Worm (Caenorhabditis elegans) whole organism, L1 larva: ENCODE data around the gene D1025.1.

Source experiments
- elt-3 ChIP-seq, 6 experiments: fragments of 150-350 bp in 1 of 6; sonication (generic microtip); optimal IDR thresholded peaks; 2 replicates each; lab custom pipeline; 2017 to 2018; ENCODE audit warnings: missing biosample characterization in 6 of 6, missing genetic modification characterization in 6 of 6, inconsistent platforms in 1 of 6
- nhr-77 ChIP-seq: fragments of 150-350 bp; optimal IDR thresholded peaks from 2 replicates; lab custom pipeline; 2014; ENCODE audit warnings: missing biosample characterization, missing genetic modification characterization

DNA sequence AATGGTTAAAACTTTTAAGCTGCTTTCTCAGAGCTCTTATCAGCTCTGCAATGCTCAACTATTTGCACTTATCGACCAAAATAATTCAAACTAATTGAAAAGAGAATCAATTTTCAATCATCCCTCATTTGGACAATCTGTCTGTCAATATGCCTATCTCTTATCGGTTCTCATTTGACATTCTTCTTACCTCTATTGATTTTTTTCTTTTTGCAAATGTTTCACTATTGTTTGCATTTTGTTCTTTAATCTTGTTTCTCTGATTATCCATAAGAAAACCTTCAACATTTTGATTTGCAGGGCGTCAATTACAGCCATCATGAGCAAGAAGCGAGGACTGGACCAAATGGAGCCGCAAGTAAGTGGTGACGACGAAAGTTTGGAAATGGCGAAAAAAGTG lies 4.0 kb upstream of the D1025.1 start, which contains the start of gene D1025.10:
- no peak for TF ChIP-seq elt-3 (tag; optimal IDR thresholded peaks at IDR 0.05; lab: Kevin White, UChicago)
- no peak for TF ChIP-seq nhr-77 (tag; lab: Kevin White, UChicago)
